Fruit fly (Drosophila melanogaster): Measurements from ENCODE around the gene ko.

ko gene

DNA sequence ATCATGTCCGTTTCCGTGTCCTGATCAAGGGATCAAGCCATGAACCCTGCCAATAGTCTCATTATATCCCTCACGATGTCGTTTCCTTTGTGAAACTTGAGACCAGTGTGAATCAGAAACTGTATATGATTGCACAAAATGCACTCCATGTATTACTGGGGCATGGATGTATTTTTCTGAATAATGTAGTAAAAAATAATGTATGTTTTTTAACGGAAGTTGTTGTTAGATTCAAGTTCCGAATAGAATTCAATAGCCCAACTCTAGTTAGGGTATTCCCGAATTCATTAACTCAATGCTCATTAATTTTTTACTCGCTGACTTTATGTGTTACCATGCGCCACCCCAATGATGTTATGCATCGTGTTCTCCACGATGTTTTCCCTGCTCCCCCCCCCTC lies 86.2 kb downstream of the ko start:
- TF ChIP-seq jing (GFP tag; optimal IDR thresholded peaks at IDR 0.05) (no peak), lola (GFP tag; optimal IDR thresholded peaks at IDR 0.05) (no peak), D (optimal IDR thresholded peaks at IDR 0.05) (no peak), D (GFP tag; optimal IDR thresholded peaks at IDR 0.05) (no peak), D19A (tag; optimal IDR thresholded peaks at IDR 0.05) (peak; percentile 77), CG7963 (GFP tag; IDR thresholded peaks at IDR 0.05; ENCODE audit: partially characterized antibody) (no peak), Atf-2 (GFP tag; optimal IDR thresholded peaks at IDR 0.05) (no peak), Dip3 (GFP tag; optimal IDR thresholded peaks at IDR 0.05) (no peak), Blimp-1 (GFP tag; optimal IDR thresholded peaks at IDR 0.05) (no peak), twi (tag; optimal IDR thresholded peaks at IDR 0.05) (no peak), sens (GFP tag) (peak; percentile 67), corto (GFP tag; optimal IDR thresholded peaks at IDR 0.05) (no peak), CG6689 (GFP tag; IDR thresholded peaks at IDR 0.05) (peak; percentile 46; the same call in 1 of the 2 replicates), tio (GFP tag; optimal IDR thresholded peaks at IDR 0.05) (no peak), CG16815 (GFP tag; optimal IDR thresholded peaks at IDR 0.05) (no peak), CG10274 (GFP tag; optimal IDR thresholded peaks at IDR 0.05) (no peak), tx (GFP tag; optimal IDR thresholded peaks at IDR 0.05) (no peak), pfk (GFP tag; optimal IDR thresholded peaks at IDR 0.05) (no peak), crol (GFP tag; IDR thresholded peaks at IDR 0.05) (peak; percentile 60), hkb (optimal IDR thresholded peaks at IDR 0.05) (no peak), hkb (GFP tag; IDR thresholded peaks at IDR 0.05) (no peak), D19B (GFP tag; optimal IDR thresholded peaks at IDR 0.05) (no peak), knrl (GFP tag; IDR thresholded peaks at IDR 0.05; ENCODE audit: partially characterized antibody) (no peak), sens-2 (GFP tag; IDR thresholded peaks at IDR 0.05) (no peak), Awh (GFP tag; IDR thresholded peaks at IDR 0.05) (no peak), Chrac-16 (GFP tag; optimal IDR thresholded peaks at IDR 0.05) (no peak), CG14667 (GFP tag; IDR thresholded peaks at IDR 0.05) (no peak), pita (GFP tag; optimal IDR thresholded peaks at IDR 0.05) (no peak)

DNA sequence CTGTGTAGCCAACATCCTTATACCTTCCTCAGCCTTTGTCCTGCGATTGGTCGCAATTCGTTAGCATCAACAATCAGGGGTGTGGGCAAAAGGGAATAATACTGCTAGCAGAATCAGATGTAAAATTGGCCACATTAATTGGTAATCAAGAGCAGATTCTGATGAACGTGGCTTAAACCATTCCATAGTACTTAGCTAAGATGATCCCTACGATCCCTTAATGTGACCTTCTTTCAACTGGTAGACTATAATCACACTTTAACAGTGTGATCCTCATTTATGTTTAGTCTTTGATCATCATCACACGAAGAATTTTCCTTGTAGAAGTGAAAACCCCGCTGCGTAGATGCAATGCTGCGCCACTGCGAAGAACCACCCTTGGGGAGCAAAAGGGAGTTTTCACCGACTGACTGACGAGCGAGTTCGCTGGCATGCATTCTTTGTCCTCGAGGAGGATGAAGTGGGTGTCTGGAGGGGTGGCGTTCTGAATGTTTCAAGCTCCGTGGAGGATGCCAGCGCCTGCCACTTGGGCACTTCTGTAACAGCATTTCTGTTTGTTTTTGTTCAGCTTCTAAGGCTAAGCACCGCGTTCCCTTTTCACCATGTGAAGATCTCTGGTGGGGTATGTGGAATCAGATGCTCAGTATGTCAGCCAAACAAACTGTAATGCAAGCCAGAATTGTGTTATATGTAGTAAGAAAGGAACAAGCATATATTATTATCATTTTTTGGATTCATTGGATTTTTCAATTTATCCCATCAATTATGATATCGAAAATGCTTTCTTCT lies 86.9 kb downstream of the ko start:
- no peak for TF ChIP-seq HmgZ (tag; optimal IDR thresholded peaks at IDR 0.05)
- 0 out of 2 replicates have a peak, but pooled peaks have one; percentile 17 for TF ChIP-seq ara (GFP tag; IDR thresholded peaks at IDR 0.05)
- no peak for TF ChIP-seq jumu (GFP tag; optimal IDR thresholded peaks at IDR 0.05)
- TF ChIP-seq Ets65A (GFP tag), result peak; percentile 54
- TF ChIP-seq Med (GFP tag), result peak; percentile 54
- TF ChIP-seq sens (GFP tag), result peak; percentile 57
- TF ChIP-seq NFAT (GFP tag; IDR thresholded peaks at IDR 0.05), result no peak

- TF ChIP-seq en (GFP tag; optimal IDR thresholded peaks at IDR 0.05), result no peak
- TF ChIP-seq jigr1 (GFP tag; IDR thresholded peaks at IDR 0.05), result no peak
- TF ChIP-seq tll (GFP tag; optimal IDR thresholded peaks at IDR 0.05), result no peak
- TF ChIP-seq crol (GFP tag; IDR thresholded peaks at IDR 0.05), result peak; percentile 81
- TF ChIP-seq CG7556 (GFP tag; optimal IDR thresholded peaks at IDR 0.05), result no peak
- TF ChIP-seq gsb (GFP tag; IDR thresholded peaks at IDR 0.05), result no peak
- TF ChIP-seq CG7963 (GFP tag; IDR thresholded peaks at IDR 0.05; ENCODE audit: partially characterized antibody), result 0 out of 3 replicates have a peak, but pooled peaks have one; percentile 19
- TF ChIP-seq cg (GFP tag; optimal IDR thresholded peaks at IDR 0.05), result peak; percentile 63
- TF ChIP-seq Rfx (GFP tag; IDR thresholded peaks at IDR 0.05), result no peak
- no peak for TF ChIP-seq ssp (GFP tag; IDR thresholded peaks at IDR 0.05)
- peak; percentile 40 for TF ChIP-seq CG12769 (tag; optimal IDR thresholded peaks at IDR 0.05)
- no peak for TF ChIP-seq HmgD (GFP tag; optimal IDR thresholded peaks at IDR 0.05)
- TF ChIP-seq lov (optimal IDR thresholded peaks at IDR 0.05), result no peak
- TF ChIP-seq lov (GFP tag; IDR thresholded peaks at IDR 0.05), result no peak
- TF ChIP-seq nerfin-1 (tag; optimal IDR thresholded peaks at IDR 0.05), result peak; percentile 7
- 0 out of 2 replicates have a peak, but pooled peaks have one; percentile 15 for TF ChIP-seq CG11696 (GFP tag; IDR thresholded peaks at IDR 0.05)
- peak; percentile 16; the same call in 1 of the 3 replicates for TF ChIP-seq sr (GFP tag; IDR thresholded peaks at IDR 0.05)
- TF ChIP-seq CG8089 (GFP tag; optimal IDR thresholded peaks at IDR 0.05), result no peak
Observed at dm6 chr3L:21043435-21043834, 87.5 kb downstream of the ko start.
